Worm (Caenorhabditis elegans): ENCODE data around the gene Y54G2A.10.

ce11 chrIV:2750607-2751006 lies 48.9 kb upstream of the Y54G2A.10 start:
- TF ChIP-seq dao-5 (tag; optimal IDR thresholded peaks at IDR 0.05) (no peak), W03F9.2 (tag; optimal IDR thresholded peaks at IDR 0.05) (no peak), him-1 (tag; optimal IDR thresholded peaks at IDR 0.05) (no peak)

All from whole organism, L4/young adult.